Worm (Caenorhabditis elegans) whole organism, L1 larva: ENCODE results near the gene his-38.

Experiments used
- C16A3.4 ChIP-seq: fragments of 150-350 bp; optimal IDR thresholded peaks from 2 replicates; lab custom pipeline; 2014; ENCODE audit warnings: missing biosample characterization, missing genetic modification characterization
- Y116A8C.19 ChIP-seq: sonication (generic microtip); optimal IDR thresholded peaks from 2 replicates; lab custom pipeline; 2016; ENCODE audit warnings: missing compliant biosample characterization, missing genetic modification characterization, borderline replicate concordance
- aha-1 ChIP-seq: fragments of 150-350 bp; optimal IDR thresholded peaks from 2 replicates; lab custom pipeline; 2014; ENCODE audit warnings: missing biosample characterization, missing genetic modification characterization
- alr-1 ChIP-seq: fragments of 200-800 bp; sonication (Bioruptor generic); optimal IDR thresholded peaks from 2 replicates; lab custom pipeline; 2018; ENCODE audit warnings: borderline replicate concordance, mild to moderate bottlenecking, missing genetic modification characterization, missing compliant biosample characterization
- aly-2 ChIP-seq: fragments of 150-350 bp; optimal IDR thresholded peaks from 2 replicates; lab custom pipeline; 2014; ENCODE audit warnings: missing biosample characterization, missing genetic modification characterization
- ceh-8 ChIP-seq: fragments of 200-800 bp; sonication (Bioruptor generic); optimal IDR thresholded peaks from 2 replicates; lab custom pipeline; 2018; ENCODE audit warnings: mild to moderate bottlenecking, missing genetic modification characterization, moderate library complexity, missing compliant biosample characterization
- ceh-82 ChIP-seq, 3 experiments: fragments of 150-350 bp in 1 of 3; sonication (generic microtip) in 2 of 3; optimal IDR thresholded peaks; 2 replicates each; lab custom pipeline; 2014 to 2017; ENCODE audit warnings: missing biosample characterization in 3 of 3, missing genetic modification characterization in 3 of 3
- ces-1 ChIP-seq: fragments of 150-350 bp; optimal IDR thresholded peaks from 2 replicates; lab custom pipeline; 2014; ENCODE audit warnings: missing biosample characterization, missing genetic modification reagents, missing genetic modification characterization
- dpl-1 ChIP-seq, 3 experiments: fragments of 150-350 bp in 2 of 3; sonication (generic microtip) in 1 of 3; optimal IDR thresholded peaks; 2 replicates each; lab custom pipeline; 2014 to 2017; ENCODE audit warnings: missing biosample characterization in 3 of 3, missing genetic modification characterization in 3 of 3, missing genetic modification reagents in 3 of 3
- dsc-1 ChIP-seq: sonication (generic microtip); optimal IDR thresholded peaks from 2 replicates; lab custom pipeline; 2016; ENCODE audit warnings: mild to moderate bottlenecking, missing genetic modification characterization, missing compliant biosample characterization
- egl-13 ChIP-seq: sonication (generic microtip); optimal IDR thresholded peaks from 2 replicates; lab custom pipeline; 2016; ENCODE audit warnings: missing genotype, missing genetic modification reagents, missing genetic modification characterization, missing compliant biosample characterization
- fkh-8 ChIP-seq: sonication (generic microtip); optimal IDR thresholded peaks from 2 replicates; lab custom pipeline; 2016; ENCODE audit warnings: mild to moderate bottlenecking, missing genetic modification characterization, missing compliant biosample characterization
- grh-1 ChIP-seq: fragments of 200-800 bp; sonication (Bioruptor generic); IDR thresholded peaks from 2 replicates; pipeline ENCODE4 v1.3.6; 2022; ENCODE audit warnings: missing genetic modification reagents, missing genetic modification characterization, missing compliant biosample characterization
- isw-1 ChIP-seq: fragments of 200-800 bp; sonication (Bioruptor generic); IDR thresholded peaks from 2 replicates; pipeline ENCODE4 v1.3.6; 2022; ENCODE audit warnings: missing genetic modification characterization, missing compliant biosample characterization
- lin-13 ChIP-seq: fragments of 150-350 bp; optimal IDR thresholded peaks from 2 replicates; lab custom pipeline; 2014; ENCODE audit warnings: missing biosample characterization, missing genetic modification reagents, missing genetic modification characterization
- lin-14 ChIP-seq: fragments of 200-800 bp; sonication (Bioruptor generic); optimal IDR thresholded peaks from 2 replicates; lab custom pipeline; 2018; ENCODE audit warnings: mild to moderate bottlenecking, missing genetic modification characterization, moderate library complexity, missing compliant biosample characterization
- lin-15B ChIP-seq: fragments of 150-350 bp; sonication (generic microtip); optimal IDR thresholded peaks from 3 replicates; lab custom pipeline; 2014; ENCODE audit warnings: missing biosample characterization, missing genetic modification characterization
- lin-35 ChIP-seq, 2 experiments: fragments of 150-350 bp; optimal IDR thresholded peaks; 2 replicates each; lab custom pipeline; 2014; ENCODE audit warnings: missing biosample characterization in 2 of 2, missing genetic modification characterization in 2 of 2, missing genetic modification reagents in 2 of 2
- lin-39 ChIP-seq: fragments of 150-350 bp; optimal IDR thresholded peaks from 2 replicates; lab custom pipeline; 2014; ENCODE audit warnings: missing biosample characterization, missing genetic modification reagents, missing genetic modification characterization
- lir-3 ChIP-seq: sonication (generic microtip); optimal IDR thresholded peaks from 2 replicates; lab custom pipeline; 2016; ENCODE audit warnings: mild to moderate bottlenecking, missing genetic modification characterization, moderate library complexity, missing compliant biosample characterization; ENCODE audit not compliant: poor library complexity
- nhr-20 ChIP-seq: sonication (generic microtip); optimal IDR thresholded peaks from 2 replicates; lab custom pipeline; 2016; ENCODE audit warnings: mild to moderate bottlenecking, missing genetic modification characterization, missing compliant biosample characterization
- nhr-28 ChIP-seq: fragments of 150-350 bp; optimal IDR thresholded peaks from 2 replicates; lab custom pipeline; 2014; ENCODE audit warnings: missing biosample characterization, missing genetic modification characterization
- nhr-47 ChIP-seq: sonication (generic microtip); optimal IDR thresholded peaks from 2 replicates; lab custom pipeline; 2016; ENCODE audit warnings: mild to moderate bottlenecking, missing genetic modification characterization, moderate library complexity, missing compliant biosample characterization
- nhr-71 ChIP-seq: sonication (generic microtip); optimal IDR thresholded peaks from 2 replicates; lab custom pipeline; 2016; ENCODE audit warnings: mild to moderate bottlenecking, missing genetic modification characterization, moderate library complexity, missing compliant biosample characterization
- nhr-76 ChIP-seq: sonication (generic microtip); optimal IDR thresholded peaks from 2 replicates; lab custom pipeline; 2017; ENCODE audit warnings: missing biosample characterization, missing genetic modification characterization
- pag-3 ChIP-seq: sonication (generic microtip); optimal IDR thresholded peaks from 2 replicates; lab custom pipeline; 2017; ENCODE audit warnings: missing genetic modification characterization, mild to moderate bottlenecking, missing compliant biosample characterization, antibody characterized with exemption, borderline replicate concordance; ENCODE audit not compliant: insufficient read depth
- pax-3 ChIP-seq: fragments of 200-800 bp; sonication (Bioruptor generic); optimal IDR thresholded peaks from 2 replicates; lab custom pipeline; 2018; ENCODE audit warnings: mild to moderate bottlenecking, missing genetic modification characterization, moderate library complexity, missing compliant biosample characterization
- pqm-1 ChIP-seq: sonication (generic microtip); optimal IDR thresholded peaks from 3 replicates; lab custom pipeline; 2017; ENCODE audit warnings: missing biosample characterization, missing genetic modification characterization
- rnt-1 ChIP-seq: sonication (generic microtip); optimal IDR thresholded peaks from 2 replicates; lab custom pipeline; 2016; ENCODE audit warnings: mild to moderate bottlenecking, missing genetic modification characterization, moderate library complexity, missing compliant biosample characterization
- swsn-7 ChIP-seq: sonication (generic microtip); optimal IDR thresholded peaks from 2 replicates; lab custom pipeline; 2016; ENCODE audit warnings: missing genetic modification characterization, missing compliant biosample characterization
- tbx-2 ChIP-seq: sonication (generic microtip); optimal IDR thresholded peaks from 2 replicates; lab custom pipeline; 2016; ENCODE audit warnings: missing genetic modification characterization, missing compliant biosample characterization
- unc-130 ChIP-seq: fragments of 150-350 bp; optimal IDR thresholded peaks from 2 replicates; lab custom pipeline; 2017; ENCODE audit warnings: missing biosample characterization, missing genetic modification characterization, inconsistent platforms
- unc-30 ChIP-seq: sonication (generic microtip); optimal IDR thresholded peaks from 2 replicates; lab custom pipeline; 2017; ENCODE audit warnings: missing biosample characterization, missing genetic modification characterization
- vab-15 ChIP-seq: sonication (generic microtip); optimal IDR thresholded peaks from 2 replicates; lab custom pipeline; 2017; ENCODE audit warnings: missing genotype, mild to moderate bottlenecking, missing genetic modification characterization, missing compliant biosample characterization
- zag-1 ChIP-seq: fragments of 150-350 bp; optimal IDR thresholded peaks from 2 replicates; lab custom pipeline; 2014; ENCODE audit warnings: missing biosample characterization, missing genetic modification characterization
- ztf-4 ChIP-seq: fragments of 150-350 bp; optimal IDR thresholded peaks from 2 replicates; lab custom pipeline; 2014; ENCODE audit warnings: missing biosample characterization, missing genetic modification characterization

Gene his-38

DNA sequence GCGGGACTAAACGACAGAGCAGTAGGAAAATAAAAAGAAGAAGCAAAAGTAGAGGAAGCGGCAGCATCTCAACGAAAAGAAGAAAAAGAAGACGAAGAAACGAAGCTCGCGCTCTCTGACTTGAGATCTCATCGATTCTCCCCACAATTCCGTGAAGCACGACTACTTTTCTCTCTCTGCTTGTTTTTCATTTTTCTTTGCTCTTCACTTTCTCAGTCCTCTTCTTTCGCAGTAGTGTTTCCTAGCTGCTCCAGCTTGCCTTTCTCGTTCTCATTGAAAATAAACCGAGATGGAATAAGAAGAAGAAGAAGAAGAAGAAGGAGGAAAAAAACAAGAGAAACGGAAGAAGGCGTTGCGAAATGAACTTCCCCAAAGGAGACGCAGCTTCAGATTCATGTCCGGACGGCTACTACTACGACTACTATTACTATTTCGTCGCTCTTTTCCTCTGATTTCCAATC lies 24.9 kb downstream of the his-38 start (continued):
- TF ChIP-seq lin-13 (no peak), lin-14 (peak; percentile 94), lin-15B (tag; lab: Kevin White, UChicago) (no peak), egl-13 (tag; lab: Kevin White, UChicago) (peak; percentile 63), zag-1 (peak; percentile 70), dpl-1 (GFP tag; optimal IDR thresholded peaks at IDR 0.05; lab: Kevin White, UChicago) (no peak), dsc-1 (peak; percentile 44), nhr-47 (tag; lab: Kevin White, UChicago) (peak; percentile 59), pax-3 (no peak), rnt-1 (tag; lab: Kevin White, UChicago) (peak; percentile 4), C16A3.4 (peak; percentile 1), nhr-71 (peak; percentile 62), unc-30 (tag; lab: Kevin White, UChicago) (no peak), grh-1 (GFP tag; lab: Robert Waterston, UW) (no peak), ces-1 (GFP tag; lab: Kevin White, UChicago) (no peak), isw-1 (GFP tag; lab: Robert Waterston, UW) (peak; percentile 33; the same call in 1 of the 2 replicates), swsn-7 (tag; lab: Kevin White, UChicago) (peak; percentile 48), aha-1 (tag; lab: Kevin White, UChicago) (no peak), alr-1 (tag; lab: Kevin White, UChicago) (no peak)

ce11 chrX:7283136-7283535 lies 26.5 kb downstream of the his-38 start:
- TF ChIP-seq ceh-8 (GFP tag; lab: Kevin White, UChicago) (no peak), fkh-8 (tag; lab: Kevin White, UChicago) (no peak), nhr-20 (tag; lab: Kevin White, UChicago) (no peak), aly-2 (no peak), nhr-28 (tag; lab: Kevin White, UChicago) (no peak), dsc-1 (no peak), lin-39 (tag; lab: Kevin White, UChicago) (no peak)
- TF ChIP-seq, all 84 proteins: peak for 0

ce11 chrX:7281347-7281746 lies 28.3 kb downstream of the his-38 start:
- TF ChIP-seq vab-15: no peak
- TF ChIP-seq ceh-82 (tag; optimal IDR thresholded peaks at IDR 0.05; lab: Kevin White, UChicago): peak in 1 of 3 experiments; percentile 12
- TF ChIP-seq unc-130: no peak
- no peak for TF ChIP-seq pqm-1 (tag; lab: Kevin White, UChicago)
- peak; percentile 74 for TF ChIP-seq lin-14
- TF ChIP-seq ceh-8 (GFP tag; lab: Kevin White, UChicago): peak; percentile 27
- TF ChIP-seq lin-35 (GFP tag; optimal IDR thresholded peaks at IDR 0.05; lab: Kevin White, UChicago): no peak
- no peak for TF ChIP-seq tbx-2 (tag; lab: Kevin White, UChicago)
- TF ChIP-seq lir-3: no peak
- TF ChIP-seq Y116A8C.19 (tag; lab: Kevin White, UChicago): no peak

DNA sequence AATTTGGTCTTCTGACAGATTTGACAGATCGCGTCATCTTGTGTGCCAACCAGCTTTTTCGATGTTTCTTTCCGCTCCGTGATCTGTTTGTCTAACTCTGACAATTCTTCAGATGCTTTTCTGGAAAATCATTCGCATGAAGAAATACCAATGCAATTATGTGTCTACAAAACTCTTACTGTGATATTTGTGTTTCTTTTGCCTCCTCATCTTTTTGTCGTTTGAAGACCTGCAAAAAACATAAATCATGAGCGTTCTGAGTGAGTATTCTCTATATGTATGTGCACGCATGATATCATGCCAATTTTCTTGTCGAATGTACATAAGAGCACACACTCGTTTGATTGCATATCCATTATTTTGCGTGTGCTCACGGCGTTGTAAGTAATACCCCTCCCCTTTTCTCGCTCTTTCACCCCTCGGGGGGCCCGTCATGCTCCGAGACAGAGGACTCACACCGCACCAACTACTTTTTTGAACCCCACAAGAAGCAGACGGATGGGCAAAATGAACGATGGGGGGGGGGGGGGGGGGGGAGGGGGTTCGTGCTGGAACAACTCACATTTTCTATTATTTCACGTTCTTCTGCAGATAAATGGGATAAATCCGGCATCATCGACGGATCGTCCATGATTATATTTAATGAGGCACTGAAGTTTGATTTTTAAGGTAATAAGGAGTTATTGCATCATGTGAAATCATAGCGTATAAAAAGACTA lies 29.8 kb downstream of the his-38 start, which contains the start of gene unc-10:
TSS of gene unc-10 (minus strand) at position 652 of the 719 bp plus-strand sequence.
- TF ChIP-seq pag-3 (tag; lab: Kevin White, UChicago) (no peak), ztf-4 (no peak), nhr-76 (tag; lab: Kevin White, UChicago) (no peak)
